Fruit fly (Drosophila melanogaster) whole organism, embryonic: ENCODE measurements around the gene Rab3-GAP.

Experiments
- Abd-B ChIP-seq: fragments of 200-800 bp; sonication (Bioruptor generic); optimal IDR thresholded peaks from 2 replicates; lab custom pipeline; 2018; ENCODE audit warnings: missing biosample characterization, mild to moderate bottlenecking, missing genetic modification characterization, moderate library complexity
- BEAF-32 ChIP-seq: fragments of 200-800 bp; sonication (Bioruptor generic); optimal IDR thresholded peaks from 3 replicates; lab custom pipeline; 2017; ENCODE audit warnings: missing biosample characterization, missing genetic modification characterization, mild to moderate bottlenecking, moderate library complexity, missing genetic modification reagents
- Bteb2 ChIP-seq: fragments of 200-800 bp; sonication (Bioruptor generic); optimal IDR thresholded peaks from 2 replicates; lab custom pipeline; 2016; ENCODE audit warnings: missing biosample characterization, missing genetic modification characterization
- CG10147 ChIP-seq: fragments of 200-800 bp; sonication (Bioruptor generic); optimal IDR thresholded peaks from 2 replicates; lab custom pipeline; 2019; ENCODE audit warnings: missing biosample characterization, mild to moderate bottlenecking, missing genetic modification characterization, moderate library complexity
- CG10209 ChIP-seq: fragments of 200-800 bp; sonication (Bioruptor generic); optimal IDR thresholded peaks from 3 replicates; lab custom pipeline; 2017; ENCODE audit warnings: missing biosample characterization, mild to moderate bottlenecking, missing genetic modification characterization, missing genetic modification reagents
- CG10274 ChIP-seq: fragments of 200-800 bp; sonication (Bioruptor generic); optimal IDR thresholded peaks from 3 replicates; lab custom pipeline; 2017; ENCODE audit warnings: missing biosample characterization, mild to moderate bottlenecking, missing genetic modification characterization
- CG10654 ChIP-seq: fragments of 200-800 bp; sonication (Bioruptor generic); optimal IDR thresholded peaks from 2 replicates; lab custom pipeline; 2016; ENCODE audit warnings: missing biosample characterization, missing genetic modification characterization
- CG11456 ChIP-seq: fragments of 200-800 bp; sonication (Bioruptor generic); IDR thresholded peaks from 3 replicates; pipeline ENCODE4 v1.3.6; 2022; ENCODE audit warnings: missing biosample characterization, missing genetic modification characterization
- CG12744 ChIP-seq: fragments of 200-800 bp; sonication (Bioruptor generic); optimal IDR thresholded peaks from 2 replicates; lab custom pipeline; 2016; ENCODE audit warnings: missing biosample characterization, missing genetic modification characterization
- CG14441 ChIP-seq: fragments of 200-800 bp; sonication (Bioruptor generic); IDR thresholded peaks from 2 replicates; pipeline ENCODE4 v1.3.6; 2022; ENCODE audit warnings: missing biosample characterization, missing genetic modification characterization
- CG1602 ChIP-seq: fragments of 200-800 bp; sonication (Bioruptor generic); optimal IDR thresholded peaks from 3 replicates; lab custom pipeline; 2016; ENCODE audit warnings: missing biosample characterization, missing genetic modification characterization
- CG18764 ChIP-seq: fragments of 200-800 bp; sonication (Bioruptor generic); optimal IDR thresholded peaks from 3 replicates; lab custom pipeline; 2016; ENCODE audit warnings: missing biosample characterization, missing genetic modification characterization
- CG2712 ChIP-seq: fragments of 200-800 bp; optimal IDR thresholded peaks from 3 replicates; lab custom pipeline; 2019; ENCODE audit warnings: missing biosample characterization, mild to moderate bottlenecking, missing genetic modification characterization, moderate library complexity
- CG33213 ChIP-seq: fragments of 200-800 bp; sonication (Bioruptor generic); optimal IDR thresholded peaks from 3 replicates; lab custom pipeline; 2016; ENCODE audit warnings: missing biosample characterization, missing genetic modification characterization
- CG6272 ChIP-seq: fragments of 200-800 bp; sonication (Bioruptor generic); IDR thresholded peaks from 2 replicates; pipeline ENCODE4 v1.3.6; 2022; ENCODE audit warnings: missing biosample characterization, missing genetic modification characterization
- CG6683 ChIP-seq: fragments of 200-800 bp; sonication (Bioruptor generic); optimal IDR thresholded peaks from 2 replicates; lab custom pipeline; 2017; ENCODE audit warnings: missing biosample characterization, mild to moderate bottlenecking, missing genetic modification characterization, missing genetic modification reagents
- CG6791 ChIP-seq: fragments of 200-800 bp; sonication (Bioruptor generic); IDR thresholded peaks from 3 replicates; pipeline ENCODE4 v1.3.6; 2022; ENCODE audit warnings: missing biosample characterization, missing genetic modification characterization; ENCODE audit not compliant: partially characterized antibody
- CG6813 ChIP-seq: fragments of 200-800 bp; sonication (Bioruptor generic); optimal IDR thresholded peaks from 2 replicates; lab custom pipeline; 2017; ENCODE audit warnings: missing biosample characterization, missing genetic modification characterization, mild to moderate bottlenecking, moderate library complexity, missing genetic modification reagents
- CG8281 ChIP-seq: fragments of 200-800 bp; sonication (Bioruptor generic); optimal IDR thresholded peaks from 2 replicates; lab custom pipeline; 2018; ENCODE audit warnings: missing biosample characterization, mild to moderate bottlenecking, missing genetic modification characterization, moderate library complexity
- CG8290 ChIP-seq, 3 experiments: fragments of 200-800 bp; sonication (Bioruptor generic); optimal IDR thresholded peaks; 2 replicates each; lab custom pipeline; 2016 to 2019; ENCODE audit warnings: missing biosample characterization in 3 of 3, missing genetic modification characterization in 3 of 3, mild to moderate bottlenecking in 2 of 3, moderate library complexity in 1 of 3
- CG8944 ChIP-seq: fragments of 200-800 bp; sonication (Bioruptor generic); optimal IDR thresholded peaks from 3 replicates; lab custom pipeline; 2016; ENCODE audit warnings: missing biosample characterization, missing genetic modification characterization
- CG9797 ChIP-seq: fragments of 200-800 bp; sonication (Bioruptor generic); optimal IDR thresholded peaks from 3 replicates; lab custom pipeline; 2018; ENCODE audit warnings: missing biosample characterization, mild to moderate bottlenecking, missing genetic modification characterization
- Dbx ChIP-seq: fragments of 200-800 bp; sonication (Bioruptor generic); IDR thresholded peaks from 3 replicates; pipeline ENCODE4 v1.3.6; 2022; ENCODE audit warnings: missing biosample characterization, missing genetic modification characterization
- Fer3 ChIP-seq: fragments of 200-800 bp; sonication (Bioruptor generic); optimal IDR thresholded peaks from 2 replicates; lab custom pipeline; 2018; ENCODE audit warnings: missing biosample characterization, mild to moderate bottlenecking, missing genetic modification characterization, moderate library complexity
- GATAe ChIP-seq: fragments of 200-800 bp; sonication (Bioruptor generic); conservative IDR thresholded peaks from 2 replicates; pipeline ENCODE4 v1.3.6; 2022; ENCODE audit warnings: missing biosample characterization, missing genetic modification characterization
- HLHmδ ChIP-seq: fragments of 200-800 bp; sonication (Bioruptor generic); optimal IDR thresholded peaks from 2 replicates; lab custom pipeline; 2018; ENCODE audit warnings: missing biosample characterization, mild to moderate bottlenecking, missing genetic modification characterization, moderate library complexity
- Hmr ChIP-seq: fragments of 200-800 bp; sonication (Bioruptor generic); optimal IDR thresholded peaks from 3 replicates; lab custom pipeline; 2017; ENCODE audit warnings: mild to moderate bottlenecking, missing biosample characterization, missing genetic modification reagents, missing genetic modification characterization
- Hr78 ChIP-seq, 2 experiments: fragments of 200-800 bp in 1 of 2; fragments of >200 bp in 1 of 2; sonication (Bioruptor generic) in 1 of 2; optimal IDR thresholded peaks; 2 replicates each; lab custom pipeline; 2017 to 2019; ENCODE audit warnings: missing biosample characterization in 2 of 2, missing genetic modification characterization in 2 of 2, mild to moderate bottlenecking in 1 of 2, moderate library complexity in 1 of 2
- Jarid2 ChIP-seq: fragments of 200-800 bp; sonication (Bioruptor generic); optimal IDR thresholded peaks from 3 replicates; lab custom pipeline; 2017; ENCODE audit warnings: mild to moderate bottlenecking, missing biosample characterization, missing genetic modification reagents, missing genetic modification characterization
- NC2β ChIP-seq: fragments of 200-800 bp; sonication (Bioruptor generic); optimal IDR thresholded peaks from 2 replicates; lab custom pipeline; 2016; ENCODE audit warnings: missing biosample characterization, missing genetic modification characterization
- NK7.1 ChIP-seq: fragments of 200-800 bp; sonication (Bioruptor generic); optimal IDR thresholded peaks from 3 replicates; lab custom pipeline; 2016; ENCODE audit warnings: missing biosample characterization, missing genetic modification characterization
- Nf-YC ChIP-seq: fragments of 200-800 bp; optimal IDR thresholded peaks from 3 replicates; lab custom pipeline; 2019; ENCODE audit warnings: missing biosample characterization, mild to moderate bottlenecking, missing genetic modification characterization, moderate library complexity
- ab ChIP-seq: fragments of 200-800 bp; sonication (Bioruptor generic); optimal IDR thresholded peaks from 2 replicates; lab custom pipeline; 2016; ENCODE audit warnings: missing biosample characterization, missing genetic modification characterization
- bigmax ChIP-seq: fragments of 200-800 bp; sonication (Bioruptor generic); optimal IDR thresholded peaks from 2 replicates; lab custom pipeline; 2018; ENCODE audit warnings: missing biosample characterization, mild to moderate bottlenecking, missing genetic modification characterization
- ewg ChIP-seq: fragments of 200-800 bp; sonication (Bioruptor generic); optimal IDR thresholded peaks from 3 replicates; lab custom pipeline; 2017; ENCODE audit warnings: mild to moderate bottlenecking, missing biosample characterization, missing genetic modification reagents, missing genetic modification characterization
- fd96Cb ChIP-seq: fragments of 200-800 bp; sonication (Bioruptor generic); optimal IDR thresholded peaks from 2 replicates; lab custom pipeline; 2018; ENCODE audit warnings: missing biosample characterization, mild to moderate bottlenecking, missing genetic modification characterization, moderate library complexity
- her ChIP-seq: fragments of 200-800 bp; sonication (Bioruptor generic); optimal IDR thresholded peaks from 2 replicates; lab custom pipeline; 2016; ENCODE audit warnings: missing biosample characterization, missing genetic modification characterization
- kay ChIP-seq: fragments of 200-800 bp; sonication (Bioruptor generic); optimal IDR thresholded peaks from 2 replicates; lab custom pipeline; 2016; ENCODE audit warnings: missing biosample characterization, missing genetic modification characterization
- klu ChIP-seq: fragments of 200-800 bp; sonication (Bioruptor generic); IDR thresholded peaks from 2 replicates; pipeline ENCODE4 v1.3.6; 2022; ENCODE audit warnings: missing biosample characterization, missing genetic modification characterization
- pros ChIP-seq: fragments of 200-800 bp; sonication (Bioruptor generic); optimal IDR thresholded peaks from 3 replicates; lab custom pipeline; 2019; ENCODE audit warnings: missing biosample characterization, mild to moderate bottlenecking, missing genetic modification characterization, moderate library complexity
- ranshi ChIP-seq: fragments of 200-800 bp; sonication (Bioruptor generic); IDR thresholded peaks from 2 replicates; pipeline ENCODE4 v1.3.6; 2022; ENCODE audit warnings: missing biosample characterization, missing genetic modification characterization
- stwl ChIP-seq: fragments of 200-800 bp; sonication (Bioruptor generic); optimal IDR thresholded peaks from 3 replicates; lab custom pipeline; 2018; ENCODE audit warnings: missing biosample characterization, mild to moderate bottlenecking, missing genetic modification characterization, moderate library complexity
- tio ChIP-seq: fragments of 200-800 bp; sonication (Bioruptor generic); optimal IDR thresholded peaks from 2 replicates; lab custom pipeline; 2017; ENCODE audit warnings: missing biosample characterization, missing genetic modification characterization, inconsistent platforms
- tll ChIP-seq, 2 experiments: fragments of 200-800 bp in 1 of 2; fragments of >200 bp in 1 of 2; sonication (Bioruptor generic) in 1 of 2; optimal IDR thresholded peaks; 2 replicates each; lab custom pipeline; 2017 to 2019; ENCODE audit warnings: missing biosample characterization in 2 of 2, missing genetic modification characterization in 2 of 2, mild to moderate bottlenecking in 1 of 2, moderate library complexity in 1 of 2
- tup ChIP-seq: fragments of 200-800 bp; sonication (Bioruptor generic); optimal IDR thresholded peaks from 2 replicates; lab custom pipeline; 2016; ENCODE audit warnings: missing biosample characterization, mild to moderate bottlenecking, missing genetic modification characterization, moderate library complexity
- wek ChIP-seq: fragments of 200-800 bp; sonication (Bioruptor generic); optimal IDR thresholded peaks from 3 replicates; lab custom pipeline; 2018; ENCODE audit warnings: missing biosample characterization, mild to moderate bottlenecking, missing genetic modification characterization, moderate library complexity

Gene Rab3-GAP

dm6 chr2L:12011682-12012655, 51.0 kb downstream of the Rab3-GAP start (continued):
- TF ChIP-seq GATAe (GFP tag; lab: Robert Waterston, UW) (no peak), her (peak; percentile 85), ab (GFP tag; lab: Kevin White, UChicago) (peak; percentile 34), CG10274 (peak; percentile 48), wek (GFP tag; lab: Kevin White, UChicago) (peak; percentile 69), CG6813 (GFP tag; lab: Kevin White, UChicago) (peak; percentile 85), kay (GFP tag; lab: Kevin White, UChicago) (peak; percentile 20), CG1602 (no peak), CG10209 (GFP tag; lab: Kevin White, UChicago) (peak; percentile 67), Abd-B (GFP tag; lab: Kevin White, UChicago) (peak; percentile 56), HLHmδ (GFP tag; lab: Kevin White, UChicago) (peak; percentile 89), Nf-YC (tag; lab: Kevin White, UChicago) (peak; percentile 93), CG10654 (GFP tag; lab: Kevin White, UChicago) (peak; percentile 60), CG8944 (GFP tag; lab: Kevin White, UChicago) (peak; percentile 57), CG8290 (GFP tag; optimal IDR thresholded peaks at IDR 0.05; lab: Kevin White, UChicago) (no peak), CG8290 (tag; optimal IDR thresholded peaks at IDR 0.05; lab: Kevin White, UChicago) (peak; percentile 15 to 96), CG11456 (no peak), tll (GFP tag; optimal IDR thresholded peaks at IDR 0.05; lab: Kevin White, UChicago) (peak in 1 of 2 experiments; percentile 98), klu (GFP tag; lab: Robert Waterston, UW) (no peak), CG8281 (tag; lab: Kevin White, UChicago) (peak; percentile 26), tup (peak; percentile 24), Jarid2 (GFP tag; lab: Kevin White, UChicago) (peak; percentile 22), CG18764 (no peak), CG6683 (peak; percentile 45), ranshi (GFP tag; lab: Robert Waterston, UW) (no peak), Hr78 (GFP tag; optimal IDR thresholded peaks at IDR 0.05; lab: Kevin White, UChicago) (peak in 1 of 2 experiments; percentile 93), Hmr (GFP tag; lab: Kevin White, UChicago) (peak; percentile 92), CG33213 (GFP tag; lab: Kevin White, UChicago) (peak; percentile 91), CG6791 (GFP tag; lab: Robert Waterston, UW) (no peak), tio (GFP tag; lab: Kevin White, UChicago) (no peak), bigmax (GFP tag; lab: Kevin White, UChicago) (peak; percentile 56), BEAF-32 (GFP tag; lab: Kevin White, UChicago) (peak; percentile 29), CG6272 (GFP tag; lab: Robert Waterston, UW) (peak; percentile 80), Bteb2 (peak; percentile 0), ewg (GFP tag; lab: Kevin White, UChicago) (peak; percentile 48), NC2β (peak; percentile 70), CG10147 (GFP tag; lab: Kevin White, UChicago) (no peak), CG12744 (GFP tag; lab: Kevin White, UChicago) (peak; percentile 63), Fer3 (tag; lab: Kevin White, UChicago) (peak; percentile 55), CG14441 (GFP tag; lab: Robert Waterston, UW) (no peak), CG9797 (GFP tag; lab: Kevin White, UChicago) (peak; percentile 22), NK7.1 (GFP tag; lab: Kevin White, UChicago) (peak; percentile 68), fd96Cb (peak; percentile 26), CG2712 (peak; percentile 80), Dbx (GFP tag; lab: Robert Waterston, UW) (no peak), stwl (tag; lab: Kevin White, UChicago) (peak; percentile 94), pros (GFP tag; lab: Kevin White, UChicago) (peak; percentile 72)
